Fruit fly (Drosophila melanogaster): Measurements from ENCODE around the gene eIF3e.

eIF3e gene

DNA sequence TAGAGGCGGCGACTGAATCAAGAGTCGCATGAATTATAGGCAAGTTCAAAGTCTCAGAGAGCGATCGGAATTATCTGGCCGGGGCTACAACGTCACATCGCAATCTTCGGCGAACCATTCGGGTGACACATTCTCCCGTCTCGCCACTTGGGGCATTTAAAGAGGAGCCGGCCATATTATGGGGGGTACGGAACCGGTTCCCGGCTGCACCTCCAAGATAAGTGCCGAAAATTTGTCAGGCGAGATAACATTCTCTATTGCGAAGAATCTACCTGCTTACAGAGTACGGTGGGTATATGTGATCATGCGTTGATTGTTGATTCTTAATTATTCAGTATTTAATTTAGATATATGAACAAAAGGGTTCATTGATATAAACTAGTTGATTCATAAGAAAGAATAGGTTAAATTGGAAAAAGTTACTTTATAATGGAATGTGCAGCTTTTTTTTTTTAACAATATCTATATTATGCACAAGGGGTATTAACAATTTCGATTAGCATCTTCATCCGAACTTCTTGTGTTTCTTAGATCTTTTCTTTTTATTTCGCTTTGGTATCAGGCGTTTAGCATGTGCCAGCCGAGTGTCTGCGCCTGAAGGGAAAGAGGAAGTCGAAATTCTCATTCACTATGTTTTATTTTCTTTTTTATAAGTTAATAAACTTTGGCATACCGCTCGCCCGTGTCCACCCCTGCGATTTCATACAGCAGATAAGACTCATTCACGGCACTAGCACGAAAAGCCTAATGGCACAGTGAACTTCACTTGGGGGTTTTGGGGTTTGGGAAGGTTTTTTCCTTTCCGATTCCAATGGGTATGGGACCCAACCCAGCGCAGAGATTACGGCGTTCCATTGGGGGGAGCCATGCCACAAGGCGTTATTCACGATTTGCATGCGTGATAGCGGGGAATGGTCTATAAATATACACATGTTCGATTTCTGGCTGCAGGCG lies 15.0 kb upstream of the eIF3e start (continued):
- TF ChIP-seq CG8359 (GFP tag; optimal IDR thresholded peaks at IDR 0.05; ENCODE audit: borderline replicate concordance) (peak; percentile 23), CG14441 (GFP tag; IDR thresholded peaks at IDR 0.05) (peak; percentile 66), scrt (GFP tag; optimal IDR thresholded peaks at IDR 0.05) (no peak), vfl (GFP tag; optimal IDR thresholded peaks at IDR 0.05) (no peak), hbn (GFP tag; IDR thresholded peaks at IDR 0.05; ENCODE audit: partially characterized antibody) (no peak), Dip3 (GFP tag; optimal IDR thresholded peaks at IDR 0.05) (peak; percentile 68), CG10209 (GFP tag; optimal IDR thresholded peaks at IDR 0.05) (peak; percentile 61), disco-r (GFP tag; optimal IDR thresholded peaks at IDR 0.05) (no peak), cg (GFP tag; optimal IDR thresholded peaks at IDR 0.05) (no peak), lbe (GFP tag; optimal IDR thresholded peaks at IDR 0.05) (peak; percentile 42), ttk (GFP tag; IDR thresholded peaks at IDR 0.05) (0 out of 2 replicates have a peak, but pooled peaks have one; percentile 6), CG18599 (GFP tag; optimal IDR thresholded peaks at IDR 0.05) (peak; percentile 65), CG2875 (GFP tag; optimal IDR thresholded peaks at IDR 0.05) (peak; percentile 30), CG12219 (GFP tag; optimal IDR thresholded peaks at IDR 0.05) (no peak), CG17385 (GFP tag; optimal IDR thresholded peaks at IDR 0.05) (peak; percentile 29), eyg (GFP tag; optimal IDR thresholded peaks at IDR 0.05) (no peak), gsb-n (tag; optimal IDR thresholded peaks at IDR 0.05) (peak; percentile 33), cwo (GFP tag; optimal IDR thresholded peaks at IDR 0.05) (peak; percentile 87), D19B (GFP tag; optimal IDR thresholded peaks at IDR 0.05) (peak; percentile 97), CG18764 (GFP tag; optimal IDR thresholded peaks at IDR 0.05) (peak; percentile 1), NFAT (GFP tag; IDR thresholded peaks at IDR 0.05) (no peak), knrl (GFP tag; IDR thresholded peaks at IDR 0.05; ENCODE audit: partially characterized antibody) (no peak), CG10565 (GFP tag; optimal IDR thresholded peaks at IDR 0.05) (no peak), unc-4 (GFP tag; IDR thresholded peaks at IDR 0.05; ENCODE audit: partially characterized antibody) (no peak), CG10979 (tag; optimal IDR thresholded peaks at IDR 0.05) (peak; percentile 80), sd (tag; optimal IDR thresholded peaks at IDR 0.05) (peak; percentile 83), trem (tag; optimal IDR thresholded peaks at IDR 0.05) (no peak), zfh2 (GFP tag; optimal IDR thresholded peaks at IDR 0.05) (peak; percentile 12), CG9727 (GFP tag; optimal IDR thresholded peaks at IDR 0.05) (peak; percentile 81), CG6689 (GFP tag; IDR thresholded peaks at IDR 0.05) (peak; percentile 71), lmd (GFP tag; IDR thresholded peaks at IDR 0.05) (peak; percentile 28), Spps (tag; optimal IDR thresholded peaks at IDR 0.05) (peak; percentile 37), CG1602 (GFP tag; optimal IDR thresholded peaks at IDR 0.05) (peak; percentile 56), Fer3 (tag; optimal IDR thresholded peaks at IDR 0.05) (peak; percentile 50), caup (GFP tag; optimal IDR thresholded peaks at IDR 0.05; ENCODE audit: severe bottlenecking) (peak; percentile 39), shn (GFP tag; optimal IDR thresholded peaks at IDR 0.05) (peak; percentile 5), chinmo (GFP tag; IDR thresholded peaks at IDR 0.05; ENCODE audit: partially characterized antibody) (0 out of 4 replicates have a peak, but pooled peaks have one; percentile 66), Hsf (GFP tag; optimal IDR thresholded peaks at IDR 0.05) (peak; percentile 57), danr (GFP tag; IDR thresholded peaks at IDR 0.05) (no peak), Antp (GFP tag; optimal IDR thresholded peaks at IDR 0.05) (no peak), pb (GFP tag; optimal IDR thresholded peaks at IDR 0.05) (peak; percentile 45), Blimp-1 (GFP tag; optimal IDR thresholded peaks at IDR 0.05) (peak; percentile 73), CG10147 (GFP tag; optimal IDR thresholded peaks at IDR 0.05) (no peak), CG15514 (GFP tag; optimal IDR thresholded peaks at IDR 0.05) (peak; percentile 81), Mes4 (GFP tag; optimal IDR thresholded peaks at IDR 0.05) (no peak), ci (GFP tag; IDR thresholded peaks at IDR 0.05) (no peak), Doc2 (GFP tag; IDR thresholded peaks at IDR 0.05) (no peak)
